Fruit fly (Drosophila melanogaster) whole organism, embryonic: Measurements from ENCODE around the gene CG3123.

Experiments used
- B-H1 ChIP-seq: fragments of 200-800 bp; sonication (Bioruptor generic); IDR thresholded peaks from 3 replicates; pipeline ENCODE4 v1.3.6; 2022; ENCODE audit warnings: missing biosample characterization, missing genetic modification characterization
- C15 ChIP-seq: fragments of 200-800 bp; sonication (Bioruptor generic); IDR thresholded peaks from 3 replicates; pipeline ENCODE4 v1.3.6; 2022; ENCODE audit warnings: missing biosample characterization, missing genetic modification characterization
- CG11696 ChIP-seq: fragments of 200-800 bp; sonication (Bioruptor generic); IDR thresholded peaks from 2 replicates; pipeline ENCODE4 v1.3.6; 2022; ENCODE audit warnings: missing biosample characterization, missing genetic modification characterization
- CG15269 ChIP-seq: fragments of 200-800 bp; sonication (Bioruptor generic); optimal IDR thresholded peaks from 2 replicates; lab custom pipeline; 2018; ENCODE audit warnings: missing biosample characterization, mild to moderate bottlenecking, missing genetic modification characterization, moderate library complexity
- CG1529 ChIP-seq: fragments of 200-800 bp; sonication (Bioruptor generic); optimal IDR thresholded peaks from 3 replicates; lab custom pipeline; 2018; ENCODE audit warnings: missing biosample characterization, missing genetic modification characterization
- CG1602 ChIP-seq: fragments of 200-800 bp; sonication (Bioruptor generic); optimal IDR thresholded peaks from 3 replicates; lab custom pipeline; 2016; ENCODE audit warnings: missing biosample characterization, missing genetic modification characterization
- CG1792 ChIP-seq: fragments of 200-800 bp; sonication (Bioruptor generic); optimal IDR thresholded peaks from 2 replicates; lab custom pipeline; 2016; ENCODE audit warnings: missing biosample characterization, missing genetic modification characterization
- CG1832 ChIP-seq: fragments of 200-800 bp; sonication (Bioruptor generic); optimal IDR thresholded peaks from 2 replicates; lab custom pipeline; 2017; ENCODE audit warnings: missing biosample characterization, mild to moderate bottlenecking, missing genetic modification characterization, inconsistent platforms
- CG18476 ChIP-seq: fragments of 200-800 bp; sonication (Bioruptor generic); optimal IDR thresholded peaks from 2 replicates; lab custom pipeline; 2016; ENCODE audit warnings: missing biosample characterization, mild to moderate bottlenecking, missing genetic modification characterization
- CG2199 ChIP-seq: fragments of 200-800 bp; sonication (Bioruptor generic); IDR thresholded peaks from 3 replicates; pipeline ENCODE4 v1.3.6; 2022; ENCODE audit warnings: missing biosample characterization, missing genetic modification characterization
- CG2712 ChIP-seq: fragments of 200-800 bp; optimal IDR thresholded peaks from 3 replicates; lab custom pipeline; 2019; ENCODE audit warnings: missing biosample characterization, mild to moderate bottlenecking, missing genetic modification characterization, moderate library complexity
- CG32767 ChIP-seq: fragments of 200-800 bp; sonication (Bioruptor generic); IDR thresholded peaks from 2 replicates; pipeline ENCODE4 v1.3.6; 2022; ENCODE audit warnings: missing biosample characterization, missing genetic modification characterization
- CG3838 ChIP-seq: fragments of 200-800 bp; sonication (Bioruptor generic); optimal IDR thresholded peaks from 3 replicates; lab custom pipeline; 2016; ENCODE audit warnings: missing biosample characterization, missing genetic modification characterization
- CG4617 ChIP-seq: fragments of 200-800 bp; sonication (Bioruptor generic); optimal IDR thresholded peaks from 3 replicates; lab custom pipeline; 2016; ENCODE audit warnings: missing biosample characterization, missing genetic modification characterization, borderline replicate concordance
- CG6254 ChIP-seq: fragments of 200-800 bp; sonication (Bioruptor generic); optimal IDR thresholded peaks from 3 replicates; lab custom pipeline; 2017; ENCODE audit warnings: mild to moderate bottlenecking, missing biosample characterization, missing genetic modification reagents, missing genetic modification characterization
- CG6683 ChIP-seq: fragments of 200-800 bp; sonication (Bioruptor generic); optimal IDR thresholded peaks from 2 replicates; lab custom pipeline; 2017; ENCODE audit warnings: missing biosample characterization, mild to moderate bottlenecking, missing genetic modification characterization, missing genetic modification reagents
- Camta ChIP-seq: fragments of 200-800 bp; sonication (Bioruptor generic); optimal IDR thresholded peaks from 2 replicates; lab custom pipeline; 2016; ENCODE audit warnings: missing biosample characterization, missing genetic modification characterization
- Dad ChIP-seq: fragments of 200-800 bp; sonication (Bioruptor generic); optimal IDR thresholded peaks from 3 replicates; lab custom pipeline; 2016; ENCODE audit warnings: missing biosample characterization, missing genetic modification characterization
- Dip2 ChIP-seq: fragments of 200-800 bp; sonication (Bioruptor generic); IDR thresholded peaks from 2 replicates; pipeline ENCODE4 v1.3.6; 2022; ENCODE audit warnings: missing biosample characterization, missing genetic modification characterization
- Drgx ChIP-seq: fragments of 200-800 bp; sonication (Bioruptor generic); IDR thresholded peaks from 2 replicates; pipeline ENCODE4 v1.3.6; 2022; ENCODE audit warnings: missing biosample characterization, missing genetic modification characterization
- Gsc ChIP-seq: fragments of 200-800 bp; sonication (Bioruptor generic); IDR thresholded peaks from 2 replicates; pipeline ENCODE4 v1.3.6; 2022; ENCODE audit warnings: missing biosample characterization, missing genetic modification characterization
- Hey ChIP-seq: fragments of 200-800 bp; sonication (Bioruptor generic); optimal IDR thresholded peaks from 3 replicates; lab custom pipeline; 2018; ENCODE audit warnings: missing biosample characterization, mild to moderate bottlenecking, missing genetic modification characterization
- Hmx ChIP-seq: fragments of 200-800 bp; sonication (Bioruptor generic); optimal IDR thresholded peaks from 2 replicates; lab custom pipeline; 2016; ENCODE audit warnings: missing biosample characterization, missing genetic modification characterization
- Hr39 ChIP-seq: fragments of >200 bp; optimal IDR thresholded peaks from 2 replicates; lab custom pipeline; 2017
- Lhr ChIP-seq: fragments of 200-800 bp; sonication (Bioruptor generic); optimal IDR thresholded peaks from 3 replicates; lab custom pipeline; 2017; ENCODE audit warnings: mild to moderate bottlenecking, missing biosample characterization, missing genetic modification reagents, missing genetic modification characterization
- MBD-R2 ChIP-seq: fragments of 200-800 bp; sonication (Bioruptor generic); IDR thresholded peaks from 2 replicates; pipeline ENCODE4 v1.3.6; 2022; ENCODE audit warnings: missing biosample characterization, missing genetic modification characterization
- Med ChIP-seq: fragments of 200-800 bp; sonication (Bioruptor generic); peaks from one replicate; lab custom pipeline; 2016; ENCODE audit warnings: missing biosample characterization, missing genetic modification characterization, mild to moderate bottlenecking, inconsistent platforms, moderate library complexity
- Mes4 ChIP-seq: fragments of 200-800 bp; sonication (Bioruptor generic); optimal IDR thresholded peaks from 2 replicates; lab custom pipeline; 2016; ENCODE audit warnings: missing biosample characterization, missing genetic modification characterization
- Neu2 ChIP-seq: fragments of 200-800 bp; sonication (Bioruptor generic); optimal IDR thresholded peaks from 3 replicates; lab custom pipeline; 2016; ENCODE audit warnings: missing biosample characterization, missing genetic modification characterization, borderline replicate concordance
- NfI ChIP-seq: fragments of 200-800 bp; sonication (Bioruptor generic); optimal IDR thresholded peaks from 3 replicates; lab custom pipeline; 2018; ENCODE audit warnings: missing biosample characterization, mild to moderate bottlenecking, missing genetic modification characterization, moderate library complexity
- Oaz ChIP-seq: fragments of 200-800 bp; sonication (Bioruptor generic); IDR thresholded peaks from 2 replicates; pipeline ENCODE4 v1.3.6; 2022; ENCODE audit warnings: missing biosample characterization, missing genetic modification characterization
- Side ChIP-seq: fragments of 200-800 bp; sonication (Bioruptor generic); optimal IDR thresholded peaks from 2 replicates; lab custom pipeline; 2016; ENCODE audit warnings: missing biosample characterization, missing genetic modification characterization
- Sry-β ChIP-seq: fragments of 200-800 bp; sonication (Bioruptor generic); optimal IDR thresholded peaks from 2 replicates; lab custom pipeline; 2018; ENCODE audit warnings: missing biosample characterization, mild to moderate bottlenecking, missing genetic modification characterization, moderate library complexity
- Vsx1 ChIP-seq: fragments of 200-800 bp; sonication (Bioruptor generic); optimal IDR thresholded peaks from 2 replicates; lab custom pipeline; 2017; ENCODE audit warnings: missing biosample characterization, mild to moderate bottlenecking, missing genetic modification characterization, missing genetic modification reagents
- ab ChIP-seq: fragments of 200-800 bp; sonication (Bioruptor generic); optimal IDR thresholded peaks from 2 replicates; lab custom pipeline; 2016; ENCODE audit warnings: missing biosample characterization, missing genetic modification characterization
- ato ChIP-seq: fragments of 200-800 bp; sonication (Bioruptor generic); IDR thresholded peaks from 2 replicates; pipeline ENCODE4 v1.3.6; 2022; ENCODE audit warnings: missing biosample characterization, missing genetic modification characterization; ENCODE audit not compliant: partially characterized antibody
- cato ChIP-seq: fragments of 200-800 bp; sonication (Bioruptor generic); optimal IDR thresholded peaks from 2 replicates; lab custom pipeline; 2016; ENCODE audit warnings: missing biosample characterization, missing genetic modification characterization, borderline replicate concordance
- dati ChIP-seq: fragments of 200-800 bp; sonication (Bioruptor generic); IDR thresholded peaks from 2 replicates; pipeline ENCODE4 v1.3.6; 2022; ENCODE audit warnings: missing biosample characterization, missing genetic modification characterization
- h ChIP-seq: fragments of >200 bp; optimal IDR thresholded peaks from 2 replicates; lab custom pipeline; 2017
- jumu ChIP-seq: fragments of 200-800 bp; sonication (Bioruptor generic); optimal IDR thresholded peaks from 3 replicates; lab custom pipeline; 2016; ENCODE audit warnings: missing biosample characterization, missing genetic modification characterization
- kah ChIP-seq: fragments of 200-800 bp; sonication (Bioruptor generic); optimal IDR thresholded peaks from 2 replicates; lab custom pipeline; 2018; ENCODE audit warnings: missing biosample characterization, mild to moderate bottlenecking, missing genetic modification characterization
- klu ChIP-seq: fragments of 200-800 bp; sonication (Bioruptor generic); IDR thresholded peaks from 2 replicates; pipeline ENCODE4 v1.3.6; 2022; ENCODE audit warnings: missing biosample characterization, missing genetic modification characterization
- mld ChIP-seq: fragments of 200-800 bp; sonication (Bioruptor generic); IDR thresholded peaks from 3 replicates; pipeline ENCODE4 v1.3.6; 2022; ENCODE audit warnings: missing biosample characterization, missing genetic modification characterization; ENCODE audit not compliant: partially characterized antibody
- nerfin-2 ChIP-seq: fragments of 200-800 bp; sonication (Bioruptor generic); IDR thresholded peaks from 2 replicates; pipeline ENCODE4 v1.3.6; 2022; ENCODE audit warnings: missing biosample characterization, missing genetic modification characterization; ENCODE audit not compliant: partially characterized antibody
- onecut ChIP-seq: fragments of 200-800 bp; sonication (Bioruptor generic); IDR thresholded peaks from 2 replicates; pipeline ENCODE4 v1.3.6; 2022; ENCODE audit warnings: missing biosample characterization, missing genetic modification characterization
- psq ChIP-seq: fragments of 200-800 bp; sonication (Bioruptor generic); optimal IDR thresholded peaks from 2 replicates; lab custom pipeline; 2017; ENCODE audit warnings: missing biosample characterization, missing genetic modification characterization
- pum ChIP-seq: fragments of 200-800 bp; sonication (Bioruptor generic); optimal IDR thresholded peaks from 2 replicates; lab custom pipeline; 2016; ENCODE audit warnings: missing biosample characterization, missing genetic modification characterization
- rib ChIP-seq: fragments of 200-800 bp; sonication (Bioruptor generic); IDR thresholded peaks from 2 replicates; pipeline ENCODE4 v1.3.6; 2022; ENCODE audit warnings: missing biosample characterization, missing genetic modification characterization
- ro ChIP-seq: fragments of 200-800 bp; sonication (Bioruptor generic); IDR thresholded peaks from 2 replicates; pipeline ENCODE4 v1.3.6; 2022; ENCODE audit warnings: missing biosample characterization, missing genetic modification characterization
- sug ChIP-seq: fragments of 200-800 bp; optimal IDR thresholded peaks from 2 replicates; lab custom pipeline; 2019; ENCODE audit warnings: missing biosample characterization, mild to moderate bottlenecking, missing genetic modification characterization, moderate library complexity
- tgo ChIP-seq: fragments of 200-800 bp; sonication (Bioruptor generic); IDR thresholded peaks from 3 replicates; pipeline ENCODE4 v1.3.6; 2022; ENCODE audit warnings: missing biosample characterization, missing genetic modification characterization
- unc-4 ChIP-seq: fragments of 200-800 bp; sonication (Bioruptor generic); IDR thresholded peaks from 2 replicates; pipeline ENCODE4 v1.3.6; 2022; ENCODE audit warnings: missing biosample characterization, missing genetic modification characterization; ENCODE audit not compliant: partially characterized antibody

Gene CG3123

dm6 chr2L:2830341-2830800 lies 5.1 kb upstream of the CG3123 start (continued):
- TF ChIP-seq psq (GFP tag; lab: Kevin White, UChicago) (no peak), CG3838 (GFP tag; lab: Kevin White, UChicago) (peak; percentile 60), CG1832 (no peak), rib (no peak), Oaz (no peak), Neu2 (GFP tag; lab: Kevin White, UChicago) (no peak), Drgx (GFP tag; lab: Robert Waterston, UW) (peak; percentile 79), Sry-β (GFP tag; lab: Kevin White, UChicago) (peak; percentile 46), jumu (GFP tag; lab: Kevin White, UChicago) (peak; percentile 5), C15 (GFP tag; lab: Robert Waterston, UW) (peak; percentile 62; the same call in 1 of the 3 replicates), tgo (peak; percentile 70), nerfin-2 (GFP tag; lab: Robert Waterston, UW) (no peak), Gsc (GFP tag; lab: Robert Waterston, UW) (no peak), Camta (GFP tag; lab: Kevin White, UChicago) (peak; percentile 70), CG2199 (GFP tag; lab: Robert Waterston, UW) (no peak), CG2712 (tag; lab: Kevin White, UChicago) (peak; percentile 95), Mes4 (no peak), mld (GFP tag; lab: Robert Waterston, UW) (no peak), ro (GFP tag; lab: Robert Waterston, UW) (peak; percentile 24; the same call in 1 of the 2 replicates), CG1529 (GFP tag; lab: Kevin White, UChicago) (peak; percentile 91), h (no peak), Side (GFP tag; lab: Kevin White, UChicago) (peak; percentile 47), CG18476 (GFP tag; lab: Kevin White, UChicago) (peak; percentile 86), cato (GFP tag; lab: Kevin White, UChicago) (peak; percentile 55), onecut (GFP tag; lab: Robert Waterston, UW) (peak; percentile 73), CG15269 (peak; percentile 88), pum (GFP tag; lab: Kevin White, UChicago) (peak; percentile 60), Hr39 (lab: Kevin White, UChicago) (no peak), B-H1 (GFP tag; lab: Robert Waterston, UW) (peak; percentile 57; the same call in 2 of the 3 replicates), Dad (GFP tag; lab: Kevin White, UChicago) (peak; percentile 29), NfI (GFP tag; lab: Kevin White, UChicago) (peak; percentile 82), kah (GFP tag; lab: Kevin White, UChicago) (peak; percentile 71), MBD-R2 (GFP tag; lab: Robert Waterston, UW) (no peak; the same call in 1 of the 2 replicates), klu (GFP tag; lab: Robert Waterston, UW) (peak; percentile 75; the same call in 1 of the 2 replicates), ato (GFP tag; lab: Robert Waterston, UW) (no peak), Lhr (GFP tag; lab: Kevin White, UChicago) (peak; percentile 69), CG1792 (GFP tag; lab: Kevin White, UChicago) (no peak), CG1602 (GFP tag; lab: Kevin White, UChicago) (peak; percentile 85), Vsx1 (peak; percentile 77), CG11696 (GFP tag; lab: Robert Waterston, UW) (peak; percentile 25; the same call in 1 of the 2 replicates), sug (tag; lab: Kevin White, UChicago) (peak; percentile 79), dati (0 out of 2 replicates have a peak, but pooled peaks have one; percentile 3), ab (GFP tag; lab: Kevin White, UChicago) (peak; percentile 36), Med (GFP tag; lab: Kevin White, UChicago) (peak; percentile 67), CG4617 (GFP tag; lab: Kevin White, UChicago) (peak; percentile 25), unc-4 (GFP tag; lab: Robert Waterston, UW) (no peak), Hmx (peak; percentile 74), Hey (tag; lab: Kevin White, UChicago) (no peak), CG32767 (peak; percentile 76; the same call in 1 of the 2 replicates), CG6254 (GFP tag; lab: Kevin White, UChicago) (peak; percentile 86), CG6683 (GFP tag; lab: Kevin White, UChicago) (peak; percentile 77), Dip2 (GFP tag; lab: Robert Waterston, UW) (no peak)
